Worm (Caenorhabditis elegans) whole organism, L3 larva: Measurements from ENCODE around the gene pqn-62.

ENCODE experiments used
- R02D3.7 ChIP-seq: fragments of 150-350 bp; optimal IDR thresholded peaks from 2 replicates; lab custom pipeline; 2014; ENCODE audit warnings: missing biosample characterization, missing genetic modification characterization
- aly-2 ChIP-seq: fragments of 150-350 bp; optimal IDR thresholded peaks from 2 replicates; lab custom pipeline; 2014; ENCODE audit warnings: missing biosample characterization, missing genetic modification characterization
- elt-2 ChIP-seq: sonication (generic microtip); optimal IDR thresholded peaks from 2 replicates; lab custom pipeline; 2016; ENCODE audit warnings: missing genetic modification reagents, mild to moderate bottlenecking, missing genetic modification characterization, missing compliant biosample characterization
- fkh-10 ChIP-seq: sonication (generic microtip); optimal IDR thresholded peaks from 2 replicates; lab custom pipeline; 2017; ENCODE audit warnings: missing biosample characterization, missing genetic modification reagents, missing genetic modification characterization
- jun-1 ChIP-seq: fragments of 150-350 bp; optimal IDR thresholded peaks from 2 replicates; lab custom pipeline; 2014; ENCODE audit warnings: missing biosample characterization, missing genetic modification reagents, missing genetic modification characterization
- lin-39 ChIP-seq: fragments of 150-350 bp; optimal IDR thresholded peaks from 2 replicates; lab custom pipeline; 2018; ENCODE audit warnings: missing biosample characterization, missing genetic modification reagents, missing genetic modification characterization
- nhr-11 ChIP-seq: fragments of 150-350 bp; optimal IDR thresholded peaks from 2 replicates; lab custom pipeline; 2014; ENCODE audit warnings: missing biosample characterization, missing genetic modification characterization
- pha-4 ChIP-seq: fragments of 150-350 bp; optimal IDR thresholded peaks from 2 replicates; lab custom pipeline; 2014; ENCODE audit warnings: missing biosample characterization, missing genetic modification reagents, missing genetic modification characterization
- ztf-4 ChIP-seq: fragments of 150-350 bp; optimal IDR thresholded peaks from 2 replicates; lab custom pipeline; 2014; ENCODE audit warnings: missing biosample characterization, missing genetic modification characterization

DNA sequence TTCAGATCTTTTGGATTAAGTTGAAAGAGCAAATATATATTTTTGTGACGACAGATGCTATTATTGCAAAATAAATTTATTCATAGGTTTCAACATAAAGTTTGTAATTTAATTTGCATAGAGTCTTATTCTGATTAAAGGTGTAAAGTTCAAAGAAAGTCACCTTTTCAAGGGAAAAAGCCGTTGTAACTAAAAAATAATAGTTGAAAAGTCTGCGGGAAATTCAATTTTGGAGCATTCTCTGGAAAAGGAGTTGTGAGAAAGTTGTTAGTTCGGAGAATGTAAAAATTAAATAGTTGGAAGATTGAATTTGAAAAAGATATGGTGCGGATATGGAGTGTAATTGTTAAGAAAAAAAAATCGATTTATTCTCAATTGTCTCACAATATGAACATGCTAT, 31.9 kb upstream of the pqn-62 start:
- no peak for TF ChIP-seq fkh-10 (GFP tag; lab: Kevin White, UChicago)
- TF ChIP-seq elt-2 (tag; lab: Kevin White, UChicago) = no peak
- TF ChIP-seq nhr-11 (tag; lab: Kevin White, UChicago) = no peak
- no peak for TF ChIP-seq ztf-4
- no peak for TF ChIP-seq pha-4 (tag; lab: Kevin White, UChicago)
- no peak for TF ChIP-seq R02D3.7 (tag; lab: Kevin White, UChicago)
- no peak for TF ChIP-seq lin-39 (tag; lab: Kevin White, UChicago)
- no peak for TF ChIP-seq aly-2 (tag; lab: Kevin White, UChicago)
- no peak for TF ChIP-seq jun-1 (tag; lab: Kevin White, UChicago)
